Fruit fly (Drosophila melanogaster) whole organism, embryonic: ENCODE results near the gene grass.

Experiments
- Ada2b ChIP-seq: fragments of 200-800 bp; sonication (Bioruptor generic); IDR thresholded peaks from 2 replicates; pipeline ENCODE4 v1.3.6; 2022; ENCODE audit warnings: missing biosample characterization, missing genetic modification characterization
- Antp ChIP-seq: fragments of 200-800 bp; sonication (Bioruptor generic); optimal IDR thresholded peaks from 3 replicates; lab custom pipeline; 2016; ENCODE audit warnings: missing biosample characterization, missing genetic modification characterization
- Bgb ChIP-seq: fragments of 200-800 bp; sonication (Bioruptor generic); IDR thresholded peaks from 2 replicates; pipeline ENCODE4 v1.3.6; 2022; ENCODE audit warnings: missing biosample characterization, missing genetic modification characterization; ENCODE audit not compliant: partially characterized antibody
- CG10209 ChIP-seq: fragments of 200-800 bp; sonication (Bioruptor generic); optimal IDR thresholded peaks from 3 replicates; lab custom pipeline; 2017; ENCODE audit warnings: missing biosample characterization, mild to moderate bottlenecking, missing genetic modification characterization, missing genetic modification reagents
- CG10654 ChIP-seq: fragments of 200-800 bp; sonication (Bioruptor generic); optimal IDR thresholded peaks from 2 replicates; lab custom pipeline; 2016; ENCODE audit warnings: missing biosample characterization, missing genetic modification characterization
- CG12299 ChIP-seq: fragments of 200-800 bp; sonication (Bioruptor generic); optimal IDR thresholded peaks from 2 replicates; lab custom pipeline; 2018; ENCODE audit warnings: missing biosample characterization, mild to moderate bottlenecking, missing genetic modification characterization
- CG1233 ChIP-seq: fragments of 200-800 bp; sonication (Bioruptor generic); optimal IDR thresholded peaks from 4 replicates; lab custom pipeline; 2018; ENCODE audit warnings: missing biosample characterization, mild to moderate bottlenecking, missing genetic modification characterization
- CG12659 ChIP-seq: fragments of 200-800 bp; sonication (Bioruptor generic); optimal IDR thresholded peaks from 3 replicates; lab custom pipeline; 2017; ENCODE audit warnings: mild to moderate bottlenecking, missing biosample characterization, missing genetic modification reagents, missing genetic modification characterization
- CG14965 ChIP-seq: fragments of 200-800 bp; sonication (Bioruptor generic); optimal IDR thresholded peaks from 2 replicates; lab custom pipeline; 2016; ENCODE audit warnings: missing biosample characterization, missing genetic modification characterization, borderline replicate concordance
- CG15601 ChIP-seq: fragments of 200-800 bp; sonication (Bioruptor generic); optimal IDR thresholded peaks from 3 replicates; lab custom pipeline; 2019; ENCODE audit warnings: missing biosample characterization, mild to moderate bottlenecking, missing genetic modification characterization, moderate library complexity
- CG17359 ChIP-seq: fragments of 200-800 bp; sonication (Bioruptor generic); optimal IDR thresholded peaks from 3 replicates; lab custom pipeline; 2018; ENCODE audit warnings: missing biosample characterization, mild to moderate bottlenecking, missing genetic modification characterization, moderate library complexity
- CG17361 ChIP-seq: fragments of 200-800 bp; sonication (Bioruptor generic); IDR thresholded peaks from 3 replicates; pipeline ENCODE4 v1.3.6; 2022; ENCODE audit warnings: missing biosample characterization, missing genetic modification characterization
- CG17912 ChIP-seq: fragments of 200-800 bp; sonication (Bioruptor generic); optimal IDR thresholded peaks from 2 replicates; lab custom pipeline; 2018; ENCODE audit warnings: missing biosample characterization, mild to moderate bottlenecking, missing genetic modification characterization
- CG18764 ChIP-seq: fragments of 200-800 bp; sonication (Bioruptor generic); optimal IDR thresholded peaks from 3 replicates; lab custom pipeline; 2016; ENCODE audit warnings: missing biosample characterization, missing genetic modification characterization
- CG3407 ChIP-seq: fragments of 200-800 bp; sonication (Bioruptor generic); optimal IDR thresholded peaks from 2 replicates; lab custom pipeline; 2018; ENCODE audit warnings: missing biosample characterization, mild to moderate bottlenecking, missing genetic modification characterization
- CG4360 ChIP-seq: fragments of 200-800 bp; sonication (Bioruptor generic); IDR thresholded peaks from 2 replicates; pipeline ENCODE4 v1.3.6; 2022; ENCODE audit warnings: missing biosample characterization, missing genetic modification characterization
- CG4707 ChIP-seq: fragments of 200-800 bp; sonication (Bioruptor generic); optimal IDR thresholded peaks from 2 replicates; lab custom pipeline; 2018; ENCODE audit warnings: missing biosample characterization, mild to moderate bottlenecking, missing genetic modification characterization, moderate library complexity
- CG5953 ChIP-seq: fragments of 200-800 bp; sonication (Bioruptor generic); IDR thresholded peaks from 2 replicates; pipeline ENCODE4 v1.3.6; 2022; ENCODE audit warnings: missing biosample characterization, missing genetic modification characterization
- CG6689 ChIP-seq: fragments of 200-800 bp; sonication (Bioruptor generic); IDR thresholded peaks from 2 replicates; pipeline ENCODE4 v1.3.6; 2022; ENCODE audit warnings: missing biosample characterization, missing genetic modification characterization
- CG6813 ChIP-seq: fragments of 200-800 bp; sonication (Bioruptor generic); optimal IDR thresholded peaks from 2 replicates; lab custom pipeline; 2017; ENCODE audit warnings: missing biosample characterization, missing genetic modification characterization, mild to moderate bottlenecking, moderate library complexity, missing genetic modification reagents
- CG7372 ChIP-seq: fragments of 200-800 bp; sonication (Bioruptor generic); IDR thresholded peaks from 2 replicates; pipeline ENCODE4 v1.3.6; 2022; ENCODE audit warnings: missing biosample characterization, missing genetic modification characterization
- CG8944 ChIP-seq: fragments of 200-800 bp; sonication (Bioruptor generic); optimal IDR thresholded peaks from 3 replicates; lab custom pipeline; 2016; ENCODE audit warnings: missing biosample characterization, missing genetic modification characterization
- Dip2 ChIP-seq: fragments of 200-800 bp; sonication (Bioruptor generic); IDR thresholded peaks from 2 replicates; pipeline ENCODE4 v1.3.6; 2022; ENCODE audit warnings: missing biosample characterization, missing genetic modification characterization
- Dll ChIP-seq: fragments of 200-800 bp; sonication (Bioruptor generic); IDR thresholded peaks from 4 replicates; pipeline ENCODE4 v1.3.6; 2022; ENCODE audit warnings: missing biosample characterization, missing genetic modification characterization; ENCODE audit not compliant: partially characterized antibody
- Eip74EF ChIP-seq, 2 experiments: fragments of 200-800 bp in 1 of 2; fragments of >200 bp in 1 of 2; sonication (Bioruptor generic) in 1 of 2; optimal IDR thresholded peaks; 2 replicates each; lab custom pipeline; 2017 to 2019; ENCODE audit warnings: missing biosample characterization in 2 of 2, missing genetic modification characterization in 2 of 2, mild to moderate bottlenecking in 1 of 2, moderate library complexity in 1 of 2
- Hmr ChIP-seq: fragments of 200-800 bp; sonication (Bioruptor generic); optimal IDR thresholded peaks from 3 replicates; lab custom pipeline; 2017; ENCODE audit warnings: mild to moderate bottlenecking, missing biosample characterization, missing genetic modification reagents, missing genetic modification characterization
- Mrtf ChIP-seq: fragments of 200-800 bp; sonication (Bioruptor generic); IDR thresholded peaks from 3 replicates; pipeline ENCODE4 v1.3.6; 2022; ENCODE audit warnings: missing biosample characterization, missing genetic modification characterization
- NK7.1 ChIP-seq: fragments of 200-800 bp; sonication (Bioruptor generic); optimal IDR thresholded peaks from 3 replicates; lab custom pipeline; 2016; ENCODE audit warnings: missing biosample characterization, missing genetic modification characterization
- Sox100B ChIP-seq: fragments of 200-800 bp; sonication (Bioruptor generic); optimal IDR thresholded peaks from 3 replicates; lab custom pipeline; 2018; ENCODE audit warnings: missing biosample characterization, mild to moderate bottlenecking, missing genetic modification characterization
- YL-1 ChIP-seq: fragments of 200-800 bp; sonication (Bioruptor generic); optimal IDR thresholded peaks from 3 replicates; lab custom pipeline; 2017; ENCODE audit warnings: missing biosample characterization, mild to moderate bottlenecking, missing genetic modification characterization
- abd-A ChIP-seq: fragments of 200-800 bp; sonication (Bioruptor generic); optimal IDR thresholded peaks from 3 replicates; lab custom pipeline; 2019; ENCODE audit warnings: missing biosample characterization, mild to moderate bottlenecking, missing genetic modification characterization, moderate library complexity
- bab2 ChIP-seq: fragments of 200-800 bp; sonication (Bioruptor generic); optimal IDR thresholded peaks from 2 replicates; lab custom pipeline; 2016; ENCODE audit warnings: missing biosample characterization, missing genetic modification characterization
- bsh ChIP-seq, 2 experiments: fragments of 200-800 bp; sonication (Bioruptor generic); optimal IDR thresholded peaks; 2 replicates each; lab custom pipeline; 2017 to 2018; ENCODE audit warnings: mild to moderate bottlenecking in 2 of 2, missing biosample characterization in 2 of 2, missing genetic modification characterization in 2 of 2, moderate library complexity in 1 of 2
- btn ChIP-seq: fragments of 200-800 bp; sonication (Bioruptor generic); optimal IDR thresholded peaks from 2 replicates; lab custom pipeline; 2016; ENCODE audit warnings: missing biosample characterization, missing genetic modification characterization
- ci ChIP-seq: fragments of 200-800 bp; sonication (Bioruptor generic); IDR thresholded peaks from 3 replicates; pipeline ENCODE4 v1.3.6; 2022; ENCODE audit warnings: missing biosample characterization, missing genetic modification characterization
- dpn ChIP-seq, 2 experiments: fragments of 200-800 bp; sonication (Bioruptor generic); optimal IDR thresholded peaks; 3 replicates each; lab custom pipeline; 2016; ENCODE audit warnings: missing biosample characterization in 2 of 2, missing genetic modification characterization in 2 of 2
- eyg ChIP-seq: fragments of 200-800 bp; sonication (Bioruptor generic); optimal IDR thresholded peaks from 3 replicates; lab custom pipeline; 2016; ENCODE audit warnings: missing biosample characterization, missing genetic modification characterization
- fd64A ChIP-seq: fragments of 200-800 bp; sonication (Bioruptor generic); optimal IDR thresholded peaks from 3 replicates; lab custom pipeline; 2018; ENCODE audit warnings: missing biosample characterization, mild to moderate bottlenecking, missing genetic modification characterization
- gfzf ChIP-seq: fragments of 200-800 bp; sonication (Bioruptor generic); optimal IDR thresholded peaks from 2 replicates; lab custom pipeline; 2016; ENCODE audit warnings: missing biosample characterization, mild to moderate bottlenecking, missing genetic modification characterization, moderate library complexity
- ham ChIP-seq: fragments of 200-800 bp; sonication (Bioruptor generic); IDR thresholded peaks from 2 replicates; pipeline ENCODE4 v1.3.6; 2022; ENCODE audit warnings: missing biosample characterization, missing genetic modification characterization
- hb ChIP-seq: fragments of 200-800 bp; sonication (Bioruptor generic); IDR thresholded peaks from 3 replicates; pipeline ENCODE4 v1.3.6; 2022; ENCODE audit warnings: missing biosample characterization, missing genetic modification characterization; ENCODE audit not compliant: partially characterized antibody
- lab ChIP-seq: fragments of 200-800 bp; sonication (Bioruptor generic); optimal IDR thresholded peaks from 3 replicates; lab custom pipeline; 2017; ENCODE audit warnings: missing biosample characterization, missing genetic modification characterization, mild to moderate bottlenecking, moderate library complexity, missing genetic modification reagents
- lola ChIP-seq, 3 experiments: fragments of >200 bp in 2 of 3; fragments of 200-800 bp in 1 of 3; sonication (Bioruptor generic) in 1 of 3; optimal IDR thresholded peaks; 2 replicates each; lab custom pipeline; 2017 to 2019; ENCODE audit warnings: missing biosample characterization in 3 of 3, missing genetic modification characterization in 3 of 3, mild to moderate bottlenecking in 1 of 3, moderate library complexity in 1 of 3
- mld ChIP-seq: fragments of 200-800 bp; sonication (Bioruptor generic); IDR thresholded peaks from 3 replicates; pipeline ENCODE4 v1.3.6; 2022; ENCODE audit warnings: missing biosample characterization, missing genetic modification characterization; ENCODE audit not compliant: partially characterized antibody
- pan ChIP-seq, 4 experiments: fragments of >200 bp in 3 of 4; fragments of 200-800 bp in 1 of 4; sonication (Bioruptor generic) in 1 of 4; optimal IDR thresholded peaks in 3 of 4; IDR thresholded peaks in 1 of 4; 2 replicates each; pipeline versions ENCODE4 v1.3.6 to Lab custom; 2017 to 2022; ENCODE audit warnings: missing biosample characterization in 2 of 4, missing genetic modification characterization in 2 of 4, mixed read lengths in 1 of 4
- run ChIP-seq: fragments of 200-800 bp; sonication (Bioruptor generic); optimal IDR thresholded peaks from 3 replicates; lab custom pipeline; 2018; ENCODE audit warnings: missing biosample characterization, mild to moderate bottlenecking, missing genetic modification characterization
- sens ChIP-seq: fragments of 200-800 bp; sonication (Bioruptor generic); peaks from one replicate; lab custom pipeline; 2016; ENCODE audit warnings: missing biosample characterization, missing genetic modification characterization
- vvl ChIP-seq: fragments of 200-800 bp; sonication (Bioruptor generic); IDR thresholded peaks from 2 replicates; pipeline ENCODE4 v1.3.6; 2022; ENCODE audit warnings: missing biosample characterization, missing genetic modification characterization
- wdn ChIP-seq: fragments of 200-800 bp; sonication (Bioruptor generic); IDR thresholded peaks from 2 replicates; pipeline ENCODE4 v1.3.6; 2022; ENCODE audit warnings: missing biosample characterization, missing genetic modification characterization

Gene grass

DNA sequence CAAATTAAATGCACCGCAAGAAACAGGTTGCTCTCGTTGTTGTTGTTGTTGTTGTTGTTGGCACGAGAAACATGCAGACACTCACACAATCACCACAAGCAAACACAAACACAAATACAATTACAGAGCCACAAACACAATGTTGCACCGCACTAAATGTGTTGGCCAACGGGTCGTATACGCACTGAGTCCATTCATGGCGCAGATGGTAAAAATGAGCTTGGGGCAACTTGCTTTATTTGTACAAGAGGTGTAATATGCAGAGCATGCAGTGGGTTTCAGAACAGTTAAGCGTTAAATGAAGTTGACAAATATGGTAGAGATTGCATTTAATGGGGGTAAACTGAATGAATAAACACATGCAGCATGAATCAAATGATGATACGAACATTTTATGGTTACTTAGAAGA lies 19.8 kb upstream of the grass start (continued):
- TF ChIP-seq Hmr (GFP tag; lab: Kevin White, UChicago) (peak; percentile 24), Ada2b (GFP tag; lab: Robert Waterston, UW) (no peak), Eip74EF (GFP tag; optimal IDR thresholded peaks at IDR 0.05; lab: Kevin White, UChicago) (peak in 1 of 2 experiments; percentile 52), YL-1 (peak; percentile 27), ham (no peak), Bgb (GFP tag; lab: Robert Waterston, UW) (no peak), CG10209 (GFP tag; lab: Kevin White, UChicago) (peak; percentile 11), btn (peak; percentile 9), dpn (GFP tag; optimal IDR thresholded peaks at IDR 0.05; lab: Kevin White, UChicago) (peak in 1 of 2 experiments; percentile 17), CG5953 (peak; percentile 57), bsh (GFP tag; optimal IDR thresholded peaks at IDR 0.05; lab: Kevin White, UChicago) (peak in 1 of 2 experiments; percentile 68), CG1233 (GFP tag; lab: Kevin White, UChicago) (no peak), lola (GFP tag; optimal IDR thresholded peaks at IDR 0.05; lab: Kevin White, UChicago) (peak in 1 of 3 experiments; percentile 31), ci (peak; percentile 67; the same call in 2 of the 3 replicates), NK7.1 (GFP tag; lab: Kevin White, UChicago) (no peak), wdn (GFP tag; lab: Robert Waterston, UW) (no peak), Antp (GFP tag; lab: Kevin White, UChicago) (peak; percentile 3), CG6813 (GFP tag; lab: Kevin White, UChicago) (peak; percentile 36), gfzf (GFP tag; lab: Kevin White, UChicago) (no peak), run (peak; percentile 51), CG3407 (peak; percentile 65), Mrtf (no peak), CG12659 (peak; percentile 11), sens (peak; percentile 90), mld (no peak), Dip2 (no peak), CG4360 (GFP tag; lab: Robert Waterston, UW) (peak; percentile 91), CG4707 (GFP tag; lab: Kevin White, UChicago) (peak; percentile 54), bab2 (peak; percentile 16), eyg (GFP tag; lab: Kevin White, UChicago) (peak; percentile 17), CG6689 (0 out of 2 replicates have a peak, but pooled peaks have one; percentile 24), CG17912 (GFP tag; lab: Kevin White, UChicago) (peak; percentile 59), pan (optimal IDR thresholded peaks at IDR 0.05; lab: Kevin White, UChicago) (no peak), pan (GFP tag; optimal IDR thresholded peaks at IDR 0.05 in 1 of 2, IDR thresholded peaks at IDR 0.05 in 1 of 2) (no peak), abd-A (no peak), CG17359 (tag; lab: Kevin White, UChicago) (peak; percentile 61), CG8944 (GFP tag; lab: Kevin White, UChicago) (no peak), CG14965 (GFP tag; lab: Kevin White, UChicago) (no peak), Sox100B (GFP tag; lab: Kevin White, UChicago) (peak; percentile 62), CG17361 (GFP tag; lab: Robert Waterston, UW) (peak; percentile 56; the same call in 2 of the 3 replicates), CG10654 (GFP tag; lab: Kevin White, UChicago) (peak; percentile 42), lab (GFP tag; lab: Kevin White, UChicago) (peak; percentile 33), fd64A (GFP tag; lab: Kevin White, UChicago) (peak; percentile 71), CG12299 (peak; percentile 44), CG7372 (GFP tag; lab: Robert Waterston, UW) (peak; percentile 41), vvl (GFP tag; lab: Robert Waterston, UW) (peak; percentile 41; the same call in 1 of the 2 replicates), Dll (GFP tag; lab: Robert Waterston, UW) (no peak), hb (GFP tag; lab: Robert Waterston, UW) (no peak), CG18764 (GFP tag; lab: Kevin White, UChicago) (peak; percentile 1), CG15601 (peak; percentile 83)
